Worm (Caenorhabditis elegans) whole organism, L1 larva: Measurements from ENCODE around the gene ehn-3.

ENCODE experiments used
- C04F5.9 ChIP-seq: sonication (generic microtip); optimal IDR thresholded peaks from 2 replicates; lab custom pipeline; 2016; ENCODE audit warnings: missing genetic modification characterization, missing compliant biosample characterization
- F16B12.6 ChIP-seq: fragments of 150-350 bp; optimal IDR thresholded peaks from 2 replicates; lab custom pipeline; 2014; ENCODE audit warnings: missing biosample characterization, missing genetic modification characterization
- aly-2 ChIP-seq: fragments of 150-350 bp; optimal IDR thresholded peaks from 2 replicates; lab custom pipeline; 2014; ENCODE audit warnings: missing biosample characterization, missing genetic modification characterization
- efl-1 ChIP-seq, 4 experiments: fragments of 150-350 bp; optimal IDR thresholded peaks in 3 of 4; peaks in 1 of 4; 1 replicate in 1 of 4; 2 replicates in 3 of 4; lab custom pipeline; 2014; ENCODE audit warnings: missing biosample characterization in 2 of 4, missing genetic modification characterization in 2 of 4, missing genetic modification reagents in 2 of 4
- egl-27 ChIP-seq, 2 experiments: fragments of 150-350 bp in 1 of 2; sonication (generic microtip); optimal IDR thresholded peaks; 3 replicates each; lab custom pipeline; 2017 to 2018; ENCODE audit warnings: missing biosample characterization in 2 of 2, missing genetic modification characterization in 2 of 2, missing genetic modification reagents in 2 of 2
- isw-1 ChIP-seq: fragments of 200-800 bp; sonication (Bioruptor generic); IDR thresholded peaks from 2 replicates; pipeline ENCODE4 v1.3.6; 2022; ENCODE audit warnings: missing genetic modification characterization, missing compliant biosample characterization
- lin-14 ChIP-seq: fragments of 200-800 bp; sonication (Bioruptor generic); optimal IDR thresholded peaks from 2 replicates; lab custom pipeline; 2018; ENCODE audit warnings: mild to moderate bottlenecking, missing genetic modification characterization, moderate library complexity, missing compliant biosample characterization
- lir-3 ChIP-seq: sonication (generic microtip); optimal IDR thresholded peaks from 2 replicates; lab custom pipeline; 2016; ENCODE audit warnings: mild to moderate bottlenecking, missing genetic modification characterization, moderate library complexity, missing compliant biosample characterization; ENCODE audit not compliant: poor library complexity
- lsy-2 ChIP-seq, 2 experiments: fragments of 150-350 bp; optimal IDR thresholded peaks; 2 replicates each; lab custom pipeline; 2014; ENCODE audit warnings: missing biosample characterization in 2 of 2, missing genetic modification characterization in 2 of 2
- mab-9 ChIP-seq: fragments of 200-800 bp; sonication (Bioruptor generic); IDR thresholded peaks from 2 replicates; pipeline ENCODE4 v1.3.6; 2022; ENCODE audit warnings: missing genetic modification reagents, missing genetic modification characterization, missing compliant biosample characterization
- nhr-90 ChIP-seq: sonication (generic microtip); optimal IDR thresholded peaks from 2 replicates; lab custom pipeline; 2016; ENCODE audit warnings: mild to moderate bottlenecking, missing genetic modification characterization, missing compliant biosample characterization; ENCODE audit not compliant: poor library complexity
- pax-3 ChIP-seq: fragments of 200-800 bp; sonication (Bioruptor generic); optimal IDR thresholded peaks from 2 replicates; lab custom pipeline; 2018; ENCODE audit warnings: mild to moderate bottlenecking, missing genetic modification characterization, moderate library complexity, missing compliant biosample characterization
- pqm-1 ChIP-seq: sonication (generic microtip); optimal IDR thresholded peaks from 3 replicates; lab custom pipeline; 2017; ENCODE audit warnings: missing biosample characterization, missing genetic modification characterization
- rnt-1 ChIP-seq: sonication (generic microtip); optimal IDR thresholded peaks from 2 replicates; lab custom pipeline; 2016; ENCODE audit warnings: mild to moderate bottlenecking, missing genetic modification characterization, moderate library complexity, missing compliant biosample characterization
- skn-1 ChIP-seq: fragments of 150-350 bp; optimal IDR thresholded peaks from 2 replicates; lab custom pipeline; 2014; ENCODE audit warnings: missing biosample characterization, missing genetic modification characterization
- snu-23 ChIP-seq: sonication (generic microtip); optimal IDR thresholded peaks from 2 replicates; lab custom pipeline; 2016; ENCODE audit warnings: missing genetic modification characterization, missing compliant biosample characterization
- swsn-7 ChIP-seq: sonication (generic microtip); optimal IDR thresholded peaks from 2 replicates; lab custom pipeline; 2016; ENCODE audit warnings: missing genetic modification characterization, missing compliant biosample characterization
- zip-4 ChIP-seq: fragments of 200-800 bp; sonication (Bioruptor generic); optimal IDR thresholded peaks from 2 replicates; lab custom pipeline; 2018; ENCODE audit warnings: mild to moderate bottlenecking, missing genetic modification characterization, moderate library complexity, missing compliant biosample characterization

ehn-3 gene

ce11 chrIV:5368860-5369259, 50.2 kb downstream of the ehn-3 start (continued):
- TF ChIP-seq lsy-2 (tag; optimal IDR thresholded peaks at IDR 0.05; lab: Kevin White, UChicago), result peak; percentile 38 to 45
- TF ChIP-seq rnt-1 (tag; lab: Kevin White, UChicago), result peak; percentile 42
- no peak for TF ChIP-seq C04F5.9 (tag; lab: Kevin White, UChicago)
- peak; percentile 34 for TF ChIP-seq F16B12.6 (tag; lab: Kevin White, UChicago)
- TF ChIP-seq snu-23 (GFP tag; lab: Kevin White, UChicago), result peak; percentile 52
- TF ChIP-seq efl-1 (optimal IDR thresholded peaks at IDR 0.05; lab: Kevin White, UChicago), result peak; percentile 37 to 47
- peak in 1 of 2 experiments; percentile 46 for TF ChIP-seq efl-1 (GFP tag; optimal IDR thresholded peaks at IDR 0.05 in 1 of 2; lab: Kevin White, UChicago)
- TF ChIP-seq skn-1 (tag; lab: Kevin White, UChicago), result peak; percentile 5
- TF ChIP-seq lin-14 (GFP tag; lab: Kevin White, UChicago), result peak; percentile 71
- TF ChIP-seq aly-2 (tag; lab: Kevin White, UChicago), result no peak
- no peak for TF ChIP-seq zip-4 (GFP tag; lab: Kevin White, UChicago)
- peak; percentile 55 for TF ChIP-seq swsn-7 (tag; lab: Kevin White, UChicago)
- TF ChIP-seq egl-27 (tag; optimal IDR thresholded peaks at IDR 0.05; lab: Kevin White, UChicago), result no peak
- TF ChIP-seq lir-3 (tag; lab: Kevin White, UChicago), result peak; percentile 26
- peak; percentile 2; the same call in 1 of the 2 replicates for TF ChIP-seq isw-1
- TF ChIP-seq, all 84 proteins: peak for 25

- TF ChIP-seq efl-1 (optimal IDR thresholded peaks at IDR 0.05; lab: Kevin White, UChicago) (no peak), efl-1 (GFP tag; optimal IDR thresholded peaks at IDR 0.05 in 1 of 2; lab: Kevin White, UChicago) (peak in 1 of 2 experiments; percentile 92), mab-9 (no peak), pax-3 (tag; lab: Kevin White, UChicago) (no peak), pqm-1 (tag; lab: Kevin White, UChicago) (no peak), nhr-90 (no peak)
These were observed 51.1 kb downstream of the ehn-3 start for ce11 chrIV:5367899-5368298.
